1 fruit fly cellular context compared by ENCODE assay signal in genomic region chr3R:25033142-25033586, dm6.
A peak's percentile ranks its signal among the peaks of the same experiment; 100 is the strongest.
TF ChIP-seq lines count a peak whose summit lies in the region.

TSS of gene Smg6 (minus strand) at chr3R:25033465.

TF ChIP-seq in whole organism, embryonic, 481 proteins besides CTCF, POLR2A, EP300 and RAD21 (continued from another document):
- TF ChIP-seq run (tag; optimal IDR thresholded peaks at IDR 0.05; lab: Kevin White, UChicago), result no peak
- TF ChIP-seq CG12769 (tag; optimal IDR thresholded peaks at IDR 0.05; lab: Kevin White, UChicago), result no peak
- no peak for TF ChIP-seq Camta (GFP tag; optimal IDR thresholded peaks at IDR 0.05; lab: Kevin White, UChicago)
- TF ChIP-seq fu2 (GFP tag; optimal IDR thresholded peaks at IDR 0.05; lab: Kevin White, UChicago), result no peak
- TF ChIP-seq CoRest (tag; optimal IDR thresholded peaks at IDR 0.05; lab: Kevin White, UChicago), result no peak
- no peak for TF ChIP-seq br (optimal IDR thresholded peaks at IDR 0.05; lab: Kevin White, UChicago)
- no peak for TF ChIP-seq CG15601 (tag; optimal IDR thresholded peaks at IDR 0.05; lab: Kevin White, UChicago)
- TF ChIP-seq CG10543 (GFP tag; optimal IDR thresholded peaks at IDR 0.05; lab: Kevin White, UChicago), result no peak
- TF ChIP-seq CG5245 (GFP tag; optimal IDR thresholded peaks at IDR 0.05; lab: Kevin White, UChicago), result no peak
- no peak for TF ChIP-seq CG3995 (GFP tag; optimal IDR thresholded peaks at IDR 0.05; lab: Kevin White, UChicago)
- peak; percentile 49 for TF ChIP-seq CG14710 (tag; optimal IDR thresholded peaks at IDR 0.05; lab: Kevin White, UChicago)
- TF ChIP-seq toy (GFP tag; IDR thresholded peaks at IDR 0.05; lab: Robert Waterston, UW), result no peak
- no peak for TF ChIP-seq nmo (GFP tag; optimal IDR thresholded peaks at IDR 0.05; lab: Kevin White, UChicago)
- no peak for TF ChIP-seq CG31388 (GFP tag; optimal IDR thresholded peaks at IDR 0.05; lab: Kevin White, UChicago)
- TF ChIP-seq CG17328 (GFP tag; IDR thresholded peaks at IDR 0.05; lab: Robert Waterston, UW), result no peak
- no peak for TF ChIP-seq CG7357 (GFP tag; IDR thresholded peaks at IDR 0.05; lab: Robert Waterston, UW)
- TF ChIP-seq CG5953 (GFP tag; IDR thresholded peaks at IDR 0.05; lab: Robert Waterston, UW), result no peak
- TF ChIP-seq Mrtf (GFP tag; IDR thresholded peaks at IDR 0.05; lab: Robert Waterston, UW), result no peak
- TF ChIP-seq Rx (GFP tag; IDR thresholded peaks at IDR 0.05; lab: Robert Waterston, UW), result no peak
- no peak for TF ChIP-seq Asciz (GFP tag; optimal IDR thresholded peaks at IDR 0.05; lab: Kevin White, UChicago)
- TF ChIP-seq CG11456 (GFP tag; IDR thresholded peaks at IDR 0.05; lab: Robert Waterston, UW), result no peak
- TF ChIP-seq Nf-YA (GFP tag; IDR thresholded peaks at IDR 0.05; lab: Robert Waterston, UW), result no peak
- no peak for TF ChIP-seq CG4424 (GFP tag; optimal IDR thresholded peaks at IDR 0.05; lab: Kevin White, UChicago)
- no peak for TF ChIP-seq crol (GFP tag; IDR thresholded peaks at IDR 0.05; lab: Robert Waterston, UW)
- no peak for TF ChIP-seq Hey (tag; optimal IDR thresholded peaks at IDR 0.05; lab: Kevin White, UChicago)
- no peak for TF ChIP-seq CG11560 (tag; IDR thresholded peaks at IDR 0.05; lab: Robert Waterston, UW)
- TF ChIP-seq CG11085 (GFP tag; IDR thresholded peaks at IDR 0.05; lab: Robert Waterston, UW), result no peak
- TF ChIP-seq Lim3 (GFP tag; IDR thresholded peaks at IDR 0.05; lab: Robert Waterston, UW), result no peak
- no peak for TF ChIP-seq CG2678 (tag; optimal IDR thresholded peaks at IDR 0.05; lab: Kevin White, UChicago)
- TF ChIP-seq gsb-n (tag; optimal IDR thresholded peaks at IDR 0.05; lab: Kevin White, UChicago), result no peak
- TF ChIP-seq odd (GFP tag; optimal IDR thresholded peaks at IDR 0.05; lab: Kevin White, UChicago), result no peak
- TF ChIP-seq Dp (GFP tag; optimal IDR thresholded peaks at IDR 0.05; lab: Kevin White, UChicago), result peak; percentile 97
- TF ChIP-seq gcm (GFP tag; optimal IDR thresholded peaks at IDR 0.05; lab: Kevin White, UChicago), result no peak
- peak; percentile 99 for TF ChIP-seq MESR4 (GFP tag; optimal IDR thresholded peaks at IDR 0.05; lab: Kevin White, UChicago)
- TF ChIP-seq CG8924 (tag; optimal IDR thresholded peaks at IDR 0.05; lab: Kevin White, UChicago), result no peak
- no peak for TF ChIP-seq CG3726 (GFP tag; IDR thresholded peaks at IDR 0.05; lab: Robert Waterston, UW)
- no peak for TF ChIP-seq Doc2 (GFP tag; IDR thresholded peaks at IDR 0.05; lab: Robert Waterston, UW)
- peak in 1 of 3 experiments; percentile 59 for TF ChIP-seq Stat92E (GFP tag; optimal IDR thresholded peaks at IDR 0.05; lab: Kevin White, UChicago)
- no peak for TF ChIP-seq CG9817 (tag; optimal IDR thresholded peaks at IDR 0.05; lab: Kevin White, UChicago)
- no peak for TF ChIP-seq CG16863 (GFP tag; optimal IDR thresholded peaks at IDR 0.05; lab: Kevin White, UChicago)
- TF ChIP-seq CG31365 (tag; optimal IDR thresholded peaks at IDR 0.05; lab: Kevin White, UChicago), result no peak
- TF ChIP-seq Meics (GFP tag; optimal IDR thresholded peaks at IDR 0.05; lab: Kevin White, UChicago), result no peak
- TF ChIP-seq B-H2 (GFP tag; optimal IDR thresholded peaks at IDR 0.05; lab: Kevin White, UChicago), result no peak
- TF ChIP-seq CG17802 (tag; optimal IDR thresholded peaks at IDR 0.05; lab: Kevin White, UChicago), result no peak
- TF ChIP-seq CG10209 (GFP tag; optimal IDR thresholded peaks at IDR 0.05; lab: Kevin White, UChicago), result no peak
- no peak for TF ChIP-seq CG3281 (GFP tag; optimal IDR thresholded peaks at IDR 0.05; lab: Kevin White, UChicago)
- peak; percentile 57 for TF ChIP-seq CHES-1-like (GFP tag; optimal IDR thresholded peaks at IDR 0.05; lab: Kevin White, UChicago)
- no peak for TF ChIP-seq pros (GFP tag; optimal IDR thresholded peaks at IDR 0.05; lab: Kevin White, UChicago)
- TF ChIP-seq E2f2 (GFP tag; IDR thresholded peaks at IDR 0.05; lab: Robert Waterston, UW), result peak; percentile 96
- no peak for TF ChIP-seq Atf6 (GFP tag; IDR thresholded peaks at IDR 0.05; lab: Robert Waterston, UW)
- no peak for TF ChIP-seq Gug (GFP tag; IDR thresholded peaks at IDR 0.05; lab: Robert Waterston, UW)
- 0 out of 2 replicates have a peak, but pooled peaks have one; percentile 31 for TF ChIP-seq MBD-R2 (GFP tag; IDR thresholded peaks at IDR 0.05; lab: Robert Waterston, UW)
- no peak for TF ChIP-seq prd (optimal IDR thresholded peaks at IDR 0.05; lab: Kevin White, UChicago)
- TF ChIP-seq prd (GFP tag; IDR thresholded peaks at IDR 0.05; lab: Robert Waterston, UW), result no peak
- no peak for TF ChIP-seq Bteb2 (GFP tag; optimal IDR thresholded peaks at IDR 0.05; lab: Kevin White, UChicago)
- no peak for TF ChIP-seq fru (optimal IDR thresholded peaks at IDR 0.05; lab: Kevin White, UChicago)
- no peak for TF ChIP-seq pum (GFP tag; optimal IDR thresholded peaks at IDR 0.05; lab: Kevin White, UChicago)
- no peak for TF ChIP-seq nau (GFP tag; optimal IDR thresholded peaks at IDR 0.05; lab: Kevin White, UChicago)
- TF ChIP-seq CG13424 (tag; optimal IDR thresholded peaks at IDR 0.05; lab: Kevin White, UChicago), result no peak
- no peak; the same call in 2 of the 3 replicates for TF ChIP-seq CG34422 (GFP tag; IDR thresholded peaks at IDR 0.05; lab: Robert Waterston, UW)
- TF ChIP-seq Deaf1 (tag; optimal IDR thresholded peaks at IDR 0.05; lab: Kevin White, UChicago), result no peak
- TF ChIP-seq grn (GFP tag; optimal IDR thresholded peaks at IDR 0.05; lab: Kevin White, UChicago), result no peak
- no peak for TF ChIP-seq so (GFP tag; IDR thresholded peaks at IDR 0.05; lab: Robert Waterston, UW)
- TF ChIP-seq CG1647 (GFP tag; optimal IDR thresholded peaks at IDR 0.05; lab: Kevin White, UChicago), result no peak
- no peak for TF ChIP-seq CG4730 (GFP tag; IDR thresholded peaks at IDR 0.05; lab: Robert Waterston, UW)
- TF ChIP-seq stc (GFP tag; IDR thresholded peaks at IDR 0.05; lab: Robert Waterston, UW), result no peak
- TF ChIP-seq Mes4 (GFP tag; optimal IDR thresholded peaks at IDR 0.05; lab: Kevin White, UChicago), result no peak
- TF ChIP-seq fd102C (GFP tag; optimal IDR thresholded peaks at IDR 0.05; lab: Kevin White, UChicago), result no peak
- no peak for TF ChIP-seq CG15011 (GFP tag; optimal IDR thresholded peaks at IDR 0.05; lab: Kevin White, UChicago)
- no peak for TF ChIP-seq sens (GFP tag; lab: Kevin White, UChicago)
- TF ChIP-seq Fer1 (GFP tag; optimal IDR thresholded peaks at IDR 0.05; lab: Kevin White, UChicago), result peak; percentile 46
- TF ChIP-seq Hr39 (optimal IDR thresholded peaks at IDR 0.05; lab: Kevin White, UChicago), result no peak
- TF ChIP-seq dm (GFP tag; optimal IDR thresholded peaks at IDR 0.05; lab: Kevin White, UChicago), result no peak
- no peak for TF ChIP-seq Vsx1 (GFP tag; optimal IDR thresholded peaks at IDR 0.05; lab: Kevin White, UChicago)
- TF ChIP-seq fd64A (GFP tag; optimal IDR thresholded peaks at IDR 0.05; lab: Kevin White, UChicago), result no peak
- no peak for TF ChIP-seq CG2889 (GFP tag; IDR thresholded peaks at IDR 0.05; lab: Robert Waterston, UW)
- no peak for TF ChIP-seq CG4282 (GFP tag; optimal IDR thresholded peaks at IDR 0.05; lab: Kevin White, UChicago)
- TF ChIP-seq TFAM (GFP tag; optimal IDR thresholded peaks at IDR 0.05; lab: Kevin White, UChicago), result no peak
- no peak for TF ChIP-seq gt (GFP tag; IDR thresholded peaks at IDR 0.05; lab: Robert Waterston, UW)
- TF ChIP-seq btn (GFP tag; optimal IDR thresholded peaks at IDR 0.05; lab: Kevin White, UChicago), result no peak
- TF ChIP-seq croc (GFP tag; conservative IDR thresholded peaks at IDR 0.05; lab: Robert Waterston, UW), result no peak
- no peak for TF ChIP-seq E2f1 (GFP tag; IDR thresholded peaks at IDR 0.05; lab: Robert Waterston, UW)
- TF ChIP-seq CG30403 (GFP tag; optimal IDR thresholded peaks at IDR 0.05; lab: Kevin White, UChicago), result no peak
- no peak for TF ChIP-seq CG4707 (GFP tag; optimal IDR thresholded peaks at IDR 0.05; lab: Kevin White, UChicago)
- no peak for TF ChIP-seq CG15696 (tag; optimal IDR thresholded peaks at IDR 0.05; lab: Kevin White, UChicago)
- TF ChIP-seq HLH4C (GFP tag; IDR thresholded peaks at IDR 0.05; lab: Robert Waterston, UW; ENCODE audit: partially characterized antibody), result no peak
- no peak for TF ChIP-seq Opbp (GFP tag; IDR thresholded peaks at IDR 0.05; lab: Robert Waterston, UW; ENCODE audit: partially characterized antibody)
- TF ChIP-seq bsh (GFP tag; optimal IDR thresholded peaks at IDR 0.05; lab: Kevin White, UChicago), result no peak
- peak; percentile 89 for TF ChIP-seq CG13624 (GFP tag; optimal IDR thresholded peaks at IDR 0.05; lab: Kevin White, UChicago)
- TF ChIP-seq ssp (GFP tag; IDR thresholded peaks at IDR 0.05; lab: Robert Waterston, UW), result no peak
- TF ChIP-seq dan (GFP tag; IDR thresholded peaks at IDR 0.05; lab: Robert Waterston, UW), result no peak
- no peak for TF ChIP-seq D19B (GFP tag; optimal IDR thresholded peaks at IDR 0.05; lab: Kevin White, UChicago)
- no peak for TF ChIP-seq Oli (tag; optimal IDR thresholded peaks at IDR 0.05; lab: Kevin White, UChicago)
- no peak for TF ChIP-seq Ptx1 (GFP tag; IDR thresholded peaks at IDR 0.05; lab: Robert Waterston, UW)
- no peak for TF ChIP-seq chif (GFP tag; optimal IDR thresholded peaks at IDR 0.05; lab: Kevin White, UChicago)
- no peak for TF ChIP-seq CG3065 (GFP tag; optimal IDR thresholded peaks at IDR 0.05; lab: Kevin White, UChicago)
- TF ChIP-seq Adf1 (GFP tag; IDR thresholded peaks at IDR 0.05; lab: Robert Waterston, UW), result peak; percentile 69
- TF ChIP-seq nerfin-1 (tag; optimal IDR thresholded peaks at IDR 0.05; lab: Kevin White, UChicago), result no peak
- no peak for TF ChIP-seq CG6175 (GFP tag; IDR thresholded peaks at IDR 0.05; lab: Robert Waterston, UW)
- TF ChIP-seq CG15479 (GFP tag; optimal IDR thresholded peaks at IDR 0.05; lab: Kevin White, UChicago), result no peak
- TF ChIP-seq Awh (GFP tag; IDR thresholded peaks at IDR 0.05; lab: Robert Waterston, UW), result no peak
- no peak for TF ChIP-seq ase (GFP tag; IDR thresholded peaks at IDR 0.05; lab: Robert Waterston, UW)
- no peak for TF ChIP-seq bcd (GFP tag; optimal IDR thresholded peaks at IDR 0.05; lab: Kevin White, UChicago)
- TF ChIP-seq zen (tag; optimal IDR thresholded peaks at IDR 0.05; lab: Kevin White, UChicago), result peak; percentile 22
- no peak for TF ChIP-seq disco-r (GFP tag; optimal IDR thresholded peaks at IDR 0.05; lab: Kevin White, UChicago)
- no peak for TF ChIP-seq hbn (GFP tag; IDR thresholded peaks at IDR 0.05; lab: Robert Waterston, UW; ENCODE audit: partially characterized antibody)
- TF ChIP-seq dysf (GFP tag; IDR thresholded peaks at IDR 0.05; lab: Robert Waterston, UW), result no peak
- peak; percentile 99 for TF ChIP-seq YL-1 (GFP tag; optimal IDR thresholded peaks at IDR 0.05; lab: Kevin White, UChicago)
- TF ChIP-seq NC2α (GFP tag; optimal IDR thresholded peaks at IDR 0.05; lab: Kevin White, UChicago), result no peak
- TF ChIP-seq CG33557 (GFP tag; optimal IDR thresholded peaks at IDR 0.05; lab: Kevin White, UChicago), result no peak
- no peak for TF ChIP-seq CG8281 (tag; optimal IDR thresholded peaks at IDR 0.05; lab: Kevin White, UChicago)
- peak; percentile 52 for TF ChIP-seq CG13287 (GFP tag; IDR thresholded peaks at IDR 0.05; lab: Robert Waterston, UW; ENCODE audit: partially characterized antibody)
- TF ChIP-seq pb (GFP tag; optimal IDR thresholded peaks at IDR 0.05; lab: Kevin White, UChicago), result no peak
- TF ChIP-seq slbo (GFP tag; IDR thresholded peaks at IDR 0.05; lab: Robert Waterston, UW), result no peak
- no peak for TF ChIP-seq CG6683 (GFP tag; optimal IDR thresholded peaks at IDR 0.05; lab: Kevin White, UChicago)
- TF ChIP-seq pita (GFP tag; optimal IDR thresholded peaks at IDR 0.05; lab: Kevin White, UChicago), result no peak
- TF ChIP-seq tio (GFP tag; optimal IDR thresholded peaks at IDR 0.05; lab: Kevin White, UChicago), result no peak
- no peak for TF ChIP-seq Ets65A (GFP tag; lab: Kevin White, UChicago)
- TF ChIP-seq CG18764 (GFP tag; optimal IDR thresholded peaks at IDR 0.05; lab: Kevin White, UChicago), result no peak
- no peak for TF ChIP-seq CG18476 (GFP tag; optimal IDR thresholded peaks at IDR 0.05; lab: Kevin White, UChicago)
- no peak for TF ChIP-seq CG3163 (GFP tag; optimal IDR thresholded peaks at IDR 0.05; lab: Kevin White, UChicago)
- TF ChIP-seq Dek (tag; optimal IDR thresholded peaks at IDR 0.05; lab: Kevin White, UChicago), result no peak
- 0 out of 2 replicates have a peak, but pooled peaks have one; percentile 30 for TF ChIP-seq bbx (GFP tag; IDR thresholded peaks at IDR 0.05; lab: Robert Waterston, UW; ENCODE audit: partially characterized antibody)
- no peak for TF ChIP-seq CG10366 (GFP tag; IDR thresholded peaks at IDR 0.05; lab: Robert Waterston, UW)
- no peak for TF ChIP-seq NK7.1 (GFP tag; optimal IDR thresholded peaks at IDR 0.05; lab: Kevin White, UChicago)
- no peak for TF ChIP-seq dati (GFP tag; IDR thresholded peaks at IDR 0.05; lab: Robert Waterston, UW)
- no peak for TF ChIP-seq pan (optimal IDR thresholded peaks at IDR 0.05; lab: Kevin White, UChicago)
- TF ChIP-seq pan (GFP tag; optimal IDR thresholded peaks at IDR 0.05 in 1 of 2, IDR thresholded peaks at IDR 0.05 in 1 of 2), result no peak
- no peak for TF ChIP-seq schlank (tag; optimal IDR thresholded peaks at IDR 0.05; lab: Kevin White, UChicago)
- no peak for TF ChIP-seq Lhr (GFP tag; optimal IDR thresholded peaks at IDR 0.05; lab: Kevin White, UChicago)
- TF ChIP-seq emc (GFP tag; optimal IDR thresholded peaks at IDR 0.05; lab: Kevin White, UChicago), result no peak
- TF ChIP-seq CG14014 (GFP tag; IDR thresholded peaks at IDR 0.05; lab: Robert Waterston, UW), result no peak
- no peak for TF ChIP-seq CG13296 (GFP tag; optimal IDR thresholded peaks at IDR 0.05; lab: Kevin White, UChicago)
- TF ChIP-seq Neu2 (GFP tag; optimal IDR thresholded peaks at IDR 0.05; lab: Kevin White, UChicago; ENCODE audit: borderline replicate concordance), result no peak
- TF ChIP-seq CG8944 (GFP tag; optimal IDR thresholded peaks at IDR 0.05; lab: Kevin White, UChicago), result no peak
- peak; percentile 28 for TF ChIP-seq HmgZ (tag; optimal IDR thresholded peaks at IDR 0.05; lab: Kevin White, UChicago)
- no peak for TF ChIP-seq CG18619 (GFP tag; optimal IDR thresholded peaks at IDR 0.05; lab: Kevin White, UChicago)
- no peak for TF ChIP-seq HLH3B (GFP tag; IDR thresholded peaks at IDR 0.05; lab: Robert Waterston, UW)
- TF ChIP-seq CG17359 (tag; optimal IDR thresholded peaks at IDR 0.05; lab: Kevin White, UChicago), result no peak
- TF ChIP-seq Blimp-1 (GFP tag; optimal IDR thresholded peaks at IDR 0.05; lab: Kevin White, UChicago), result no peak
TF ChIP-seq in whole organism, embryonic: peak in this region for 51.
